Worm (Caenorhabditis elegans) whole organism, young adult: Measurements from ENCODE around the gene F45B8.5.

Source experiments
- B0261.1 ChIP-seq: sonication (generic microtip); optimal IDR thresholded peaks from 2 replicates; lab custom pipeline; 2016; ENCODE audit warnings: mild to moderate bottlenecking, missing genetic modification characterization, moderate library complexity, missing compliant biosample characterization
- B0336.3 ChIP-seq: fragments of 200-800 bp; sonication (Bioruptor generic); IDR thresholded peaks from 2 replicates; pipeline ENCODE4 v1.3.6; 2022; ENCODE audit warnings: missing genetic modification characterization, missing compliant biosample characterization
- F23B12.7 ChIP-seq: sonication (generic microtip); optimal IDR thresholded peaks from 2 replicates; lab custom pipeline; 2017; ENCODE audit warnings: missing genetic modification characterization, mild to moderate bottlenecking, missing compliant biosample characterization, antibody characterized with exemption, moderate library complexity; ENCODE audit not compliant: insufficient read depth
- K11D2.4 ChIP-seq: fragments of 200-800 bp; sonication (Bioruptor generic); IDR thresholded peaks from 2 replicates; pipeline ENCODE4 v1.3.6; 2022; ENCODE audit warnings: missing genetic modification reagents, missing genetic modification characterization, missing compliant biosample characterization
- Y53G8AR.9 ChIP-seq: fragments of 200-800 bp; sonication (Bioruptor generic); conservative IDR thresholded peaks from 2 replicates; pipeline ENCODE4 v1.3.6; 2022; ENCODE audit warnings: missing genetic modification reagents, missing genetic modification characterization, missing compliant biosample characterization
- akir-1 ChIP-seq: fragments of 200-800 bp; sonication (Bioruptor generic); optimal IDR thresholded peaks from 2 replicates; lab custom pipeline; 2018; ENCODE audit warnings: mild to moderate bottlenecking, missing genetic modification characterization, moderate library complexity, missing compliant biosample characterization
- ama-1 ChIP-seq, 3 experiments: fragments of 150-350 bp in 1 of 3; sonication (generic microtip) in 2 of 3; optimal IDR thresholded peaks; 2 replicates each; lab custom pipeline; 2014 to 2018; ENCODE audit warnings: missing biosample characterization in 2 of 3, missing genetic modification characterization in 2 of 3, missing genetic modification reagents in 2 of 3
- aptf-2 ChIP-seq: fragments of 200-800 bp; sonication (Bioruptor generic); conservative IDR thresholded peaks from 2 replicates; pipeline ENCODE4 v1.3.6; 2022; ENCODE audit warnings: missing genetic modification reagents, missing genetic modification characterization, missing compliant biosample characterization
- atf-7 ChIP-seq: sonication (generic microtip); optimal IDR thresholded peaks from 2 replicates; lab custom pipeline; 2017; ENCODE audit warnings: mild to moderate bottlenecking, missing genetic modification characterization, missing compliant biosample characterization
- attf-5 ChIP-seq: fragments of 200-800 bp; sonication (Bioruptor generic); optimal IDR thresholded peaks from 2 replicates; lab custom pipeline; 2018; ENCODE audit warnings: mild to moderate bottlenecking, missing genetic modification characterization, missing compliant biosample characterization
- bed-1 ChIP-seq: fragments of 200-800 bp; sonication (Bioruptor generic); IDR thresholded peaks from 2 replicates; pipeline ENCODE4 v1.3.6; 2022; ENCODE audit warnings: missing genetic modification reagents, missing genetic modification characterization, missing compliant biosample characterization
- ceh-58 ChIP-seq: fragments of 200-800 bp; sonication (Bioruptor generic); IDR thresholded peaks from 2 replicates; pipeline ENCODE4 v1.3.6; 2022; ENCODE audit warnings: missing genetic modification characterization, missing compliant biosample characterization
- die-1 ChIP-seq: sonication (generic microtip); optimal IDR thresholded peaks from 2 replicates; lab custom pipeline; 2016; ENCODE audit warnings: missing genotype, mild to moderate bottlenecking, missing genetic modification characterization, missing compliant biosample characterization
- madf-3 ChIP-seq: fragments of 200-800 bp; sonication (Bioruptor generic); IDR thresholded peaks from 2 replicates; pipeline ENCODE4 v1.3.6; 2022; ENCODE audit warnings: missing genetic modification reagents, missing genetic modification characterization, missing compliant biosample characterization
- madf-6 ChIP-seq: fragments of 200-800 bp; sonication (Bioruptor generic); IDR thresholded peaks from 2 replicates; pipeline ENCODE4 v1.3.6; 2022; ENCODE audit warnings: missing genetic modification reagents, missing genetic modification characterization, missing compliant biosample characterization
- nhr-120 ChIP-seq: fragments of 200-800 bp; sonication (Bioruptor generic); IDR thresholded peaks from 2 replicates; pipeline ENCODE4 v1.3.6; 2022; ENCODE audit warnings: missing genetic modification characterization, missing compliant biosample characterization
- pbrm-1 ChIP-seq: fragments of 200-800 bp; sonication (Bioruptor generic); IDR thresholded peaks from 2 replicates; pipeline ENCODE4 v1.3.6; 2022; ENCODE audit warnings: missing genetic modification reagents, missing genetic modification characterization, missing compliant biosample characterization
- snpc-1.3 ChIP-seq: sonication (generic microtip); optimal IDR thresholded peaks from 2 replicates; lab custom pipeline; 2017; ENCODE audit warnings: missing genetic modification characterization, mild to moderate bottlenecking, missing compliant biosample characterization, antibody characterized with exemption, moderate library complexity, missing genotype, missing genetic modification reagents; ENCODE audit not compliant: insufficient read depth
- somi-1 ChIP-seq: fragments of 200-800 bp; sonication (Bioruptor generic); optimal IDR thresholded peaks from 2 replicates; lab custom pipeline; 2018; ENCODE audit warnings: mild to moderate bottlenecking, missing genetic modification characterization, missing compliant biosample characterization
- tbp1 ChIP-seq: fragments of 200-800 bp; sonication (Bioruptor generic); optimal IDR thresholded peaks from 2 replicates; lab custom pipeline; 2018; ENCODE audit warnings: mild to moderate bottlenecking, missing genetic modification characterization, missing compliant biosample characterization
- ztf-25 ChIP-seq: fragments of 200-800 bp; sonication (Bioruptor generic); IDR thresholded peaks from 2 replicates; pipeline ENCODE4 v1.3.6; 2022; ENCODE audit warnings: missing genetic modification reagents, missing genetic modification characterization, missing compliant biosample characterization
- ztf-28 ChIP-seq: fragments of 200-800 bp; sonication (Bioruptor generic); IDR thresholded peaks from 2 replicates; pipeline ENCODE4 v1.3.6; 2022; ENCODE audit warnings: missing genetic modification reagents, missing genetic modification characterization, missing compliant biosample characterization

Gene F45B8.5

DNA sequence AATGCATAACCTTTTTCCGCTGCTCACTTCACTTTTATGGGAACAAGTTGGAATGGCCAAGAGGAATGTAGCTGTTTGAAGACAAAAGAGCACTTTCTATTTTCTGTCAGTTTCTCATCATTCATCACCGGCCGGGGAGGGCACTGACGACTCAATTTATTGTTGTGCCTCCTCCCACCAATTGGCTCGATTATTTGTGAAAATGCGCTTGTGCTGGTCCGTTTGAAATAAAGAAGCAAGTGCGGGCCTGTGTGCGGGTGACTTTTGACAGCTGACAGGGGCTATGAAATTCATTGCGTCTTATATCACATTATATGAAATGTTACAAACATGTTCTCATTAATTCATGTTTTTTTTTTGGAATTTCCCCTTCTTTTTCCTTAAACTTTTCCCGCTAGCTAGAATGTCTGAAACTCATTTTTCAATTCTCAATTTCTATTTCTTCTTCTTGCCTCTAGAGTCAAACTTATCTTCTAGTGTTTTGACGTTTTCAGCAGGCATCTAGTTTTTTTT is 48.1 kb downstream of the F45B8.5 start:
- TF ChIP-seq madf-3 (GFP tag; lab: Robert Waterston, UW) (no peak), madf-6 (no peak), Y53G8AR.9 (GFP tag; lab: Robert Waterston, UW) (no peak), ztf-25 (GFP tag; lab: Robert Waterston, UW) (no peak), pbrm-1 (GFP tag; lab: Robert Waterston, UW) (no peak), somi-1 (GFP tag; lab: Kevin White, UChicago) (no peak), ceh-58 (no peak), K11D2.4 (GFP tag; lab: Robert Waterston, UW) (no peak), bed-1 (no peak), atf-7 (no peak), B0336.3 (GFP tag; lab: Robert Waterston, UW) (no peak), akir-1 (GFP tag; lab: Kevin White, UChicago) (no peak), aptf-2 (no peak), nhr-120 (no peak), ztf-28 (GFP tag; lab: Robert Waterston, UW) (no peak)

DNA sequence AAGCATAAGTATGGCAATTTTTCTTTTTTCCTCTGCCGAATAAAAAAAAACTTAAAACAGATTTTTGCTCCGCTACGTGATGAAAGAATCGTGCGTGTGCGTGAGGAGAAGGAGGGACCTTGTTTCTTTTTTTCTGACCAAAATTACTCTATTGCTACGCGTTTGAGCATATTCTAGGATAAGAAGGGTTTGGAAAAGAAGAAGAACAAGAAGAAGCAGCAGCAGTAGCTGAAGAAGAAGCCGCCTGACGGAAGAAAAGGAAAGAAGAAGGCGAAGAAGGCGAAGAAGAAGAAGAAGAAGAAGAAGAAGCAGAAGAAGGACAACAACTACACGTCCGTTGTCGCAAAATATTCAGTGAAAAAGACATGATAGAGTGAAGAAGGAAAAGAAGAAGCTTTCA is 50.2 kb downstream of the F45B8.5 start:
- TF ChIP-seq B0261.1 (no peak), snpc-1.3 (tag; lab: Kevin White, UChicago) (no peak), attf-5 (GFP tag; lab: Kevin White, UChicago) (no peak), ama-1 (optimal IDR thresholded peaks at IDR 0.05; lab: Kevin White, UChicago) (no peak), ama-1 (GFP tag; optimal IDR thresholded peaks at IDR 0.05; lab: Kevin White, UChicago) (no peak), F23B12.7 (tag; lab: Kevin White, UChicago) (no peak), die-1 (tag; lab: Kevin White, UChicago) (no peak), tbp1 (no peak)
- TF ChIP-seq, all 124 proteins: peak for 0
